Worm (Caenorhabditis elegans) whole organism, L4 larva: ENCODE measurements around the gene str-227.
"Not testable (repeated sequence)": the region's sequence is repeated elsewhere in the genome, so short reads cannot be mapped to it uniquely, and the experiment has no call there.

Experiments used
- F10B5.3 ChIP-seq: sonication (generic microtip); optimal IDR thresholded peaks from 2 replicates; lab custom pipeline; 2016; ENCODE audit warnings: mild to moderate bottlenecking, missing genetic modification characterization, missing compliant biosample characterization
- F37D6.2 ChIP-seq: sonication (generic microtip); optimal IDR thresholded peaks from 2 replicates; lab custom pipeline; 2016; ENCODE audit warnings: mild to moderate bottlenecking, missing genetic modification characterization, missing compliant biosample characterization
- T20F7.1 ChIP-seq: fragments of 200-800 bp; sonication (Bioruptor generic); optimal IDR thresholded peaks from 2 replicates; lab custom pipeline; 2018; ENCODE audit warnings: mild to moderate bottlenecking, missing genetic modification characterization, missing compliant biosample characterization
- Y75B8A.6 ChIP-seq: fragments of 200-800 bp; sonication (Bioruptor generic); IDR thresholded peaks from 2 replicates; pipeline ENCODE4 v1.3.6; 2022; ENCODE audit warnings: missing genetic modification reagents, missing genetic modification characterization, missing compliant biosample characterization
- ZK337.2 ChIP-seq: fragments of 200-800 bp; sonication (Bioruptor generic); IDR thresholded peaks from 2 replicates; pipeline ENCODE4 v1.3.6; 2022; ENCODE audit warnings: missing genetic modification reagents, missing genetic modification characterization, missing compliant biosample characterization
- aha-1 ChIP-seq: fragments of 150-350 bp; peaks from one replicate; lab custom pipeline; 2014; ENCODE audit warnings: missing biosample characterization, missing genetic modification characterization
- attf-4 ChIP-seq: sonication (generic microtip); optimal IDR thresholded peaks from 3 replicates; lab custom pipeline; 2017; ENCODE audit warnings: missing biosample characterization, missing genetic modification characterization
- ceh-20 ChIP-seq: fragments of 200-800 bp; sonication (Bioruptor generic); IDR thresholded peaks from 2 replicates; pipeline ENCODE4 v1.3.6; 2022; ENCODE audit warnings: missing genetic modification reagents, missing genetic modification characterization, missing compliant biosample characterization
- ceh-62 ChIP-seq: sonication (generic microtip); optimal IDR thresholded peaks from 2 replicates; lab custom pipeline; 2017; ENCODE audit warnings: missing biosample characterization, missing genetic modification characterization
- daf-16 ChIP-seq, 3 experiments: sonication (generic microtip); optimal IDR thresholded peaks; 2 replicates each; lab custom pipeline; 2016 to 2017; ENCODE audit warnings: missing genetic modification characterization in 3 of 3, missing genetic modification reagents in 3 of 3, mild to moderate bottlenecking in 2 of 3, missing compliant biosample characterization in 2 of 3, missing biosample characterization in 1 of 3, moderate library complexity in 1 of 3
- daf-8 ChIP-seq: fragments of 200-800 bp; sonication (Bioruptor generic); IDR thresholded peaks from 2 replicates; pipeline ENCODE4 v1.3.6; 2022; ENCODE audit warnings: missing genetic modification characterization, missing compliant biosample characterization
- dmd-6 ChIP-seq: fragments of 200-800 bp; sonication (Bioruptor generic); IDR thresholded peaks from 2 replicates; pipeline ENCODE4 v1.3.6; 2022; ENCODE audit warnings: missing genetic modification reagents, missing genetic modification characterization, missing compliant biosample characterization
- dmd-9 ChIP-seq: fragments of 200-800 bp; sonication (Bioruptor generic); IDR thresholded peaks from 2 replicates; pipeline ENCODE4 v1.3.6; 2022; ENCODE audit warnings: missing genetic modification reagents, missing genetic modification characterization, missing compliant biosample characterization
- dpl-1 ChIP-seq: fragments of 150-350 bp; optimal IDR thresholded peaks from 2 replicates; lab custom pipeline; 2014; ENCODE audit warnings: missing biosample characterization, missing genetic modification reagents, missing genetic modification characterization
- dve-1 ChIP-seq: sonication (generic microtip); optimal IDR thresholded peaks from 2 replicates; lab custom pipeline; 2017; ENCODE audit warnings: antibody characterized with exemption, mild to moderate bottlenecking, missing genetic modification characterization, missing compliant biosample characterization; ENCODE audit not compliant: insufficient read depth
- hlh-11 ChIP-seq: fragments of 200-800 bp; sonication (Bioruptor generic); optimal IDR thresholded peaks from 2 replicates; lab custom pipeline; 2018; ENCODE audit warnings: mild to moderate bottlenecking, missing genetic modification characterization, missing compliant biosample characterization
- hlh-30 ChIP-seq: sonication (generic microtip); optimal IDR thresholded peaks from 2 replicates; lab custom pipeline; 2017; ENCODE audit warnings: antibody characterized with exemption, mild to moderate bottlenecking, missing genetic modification characterization, missing compliant biosample characterization; ENCODE audit not compliant: insufficient read depth
- lin-1 ChIP-seq: fragments of 200-800 bp; sonication (Bioruptor generic); IDR thresholded peaks from 2 replicates; pipeline ENCODE4 v1.3.6; 2022; ENCODE audit warnings: missing genetic modification reagents, missing genetic modification characterization, missing compliant biosample characterization
- lin-39 ChIP-seq: fragments of 150-350 bp; optimal IDR thresholded peaks from 2 replicates; lab custom pipeline; 2014; ENCODE audit warnings: missing biosample characterization, missing genetic modification reagents, missing genetic modification characterization
- lir-3 ChIP-seq: sonication (generic microtip); optimal IDR thresholded peaks from 2 replicates; lab custom pipeline; 2016; ENCODE audit warnings: mild to moderate bottlenecking, missing genetic modification characterization, missing compliant biosample characterization
- lsy-2 ChIP-seq, 2 experiments: fragments of 150-350 bp in 1 of 2; sonication (generic microtip) in 1 of 2; optimal IDR thresholded peaks; 2 replicates each; lab custom pipeline; 2014 to 2017; ENCODE audit warnings: missing biosample characterization in 2 of 2, missing genetic modification characterization in 2 of 2
- madf-5 ChIP-seq, 2 experiments: fragments of 200-800 bp; sonication (Bioruptor generic); IDR thresholded peaks; 2 replicates each; pipeline ENCODE4 v1.3.6; 2022; ENCODE audit warnings: missing compliant biosample characterization in 2 of 2, missing genetic modification characterization in 2 of 2
- mdl-1 ChIP-seq, 2 experiments: fragments of 150-350 bp in 1 of 2; sonication (generic microtip) in 1 of 2; optimal IDR thresholded peaks; 2 replicates each; lab custom pipeline; 2014 to 2017; ENCODE audit warnings: missing biosample characterization in 2 of 2, missing genetic modification characterization in 2 of 2
- mdt-29 ChIP-seq: fragments of 200-800 bp; sonication (Bioruptor generic); IDR thresholded peaks from 2 replicates; pipeline ENCODE4 v1.3.6; 2022; ENCODE audit warnings: missing genetic modification reagents, missing genetic modification characterization, missing compliant biosample characterization
- mep-1 ChIP-seq: fragments of 150-350 bp; sonication (generic microtip); optimal IDR thresholded peaks from 3 replicates; lab custom pipeline; 2014; ENCODE audit warnings: missing biosample characterization, missing genetic modification characterization
- nhr-102 ChIP-seq: sonication (generic microtip); optimal IDR thresholded peaks from 2 replicates; lab custom pipeline; 2016; ENCODE audit warnings: mild to moderate bottlenecking, missing genetic modification characterization, moderate library complexity, missing compliant biosample characterization
- nhr-111 ChIP-seq: fragments of 200-800 bp; sonication (Bioruptor generic); optimal IDR thresholded peaks from 2 replicates; lab custom pipeline; 2018; ENCODE audit warnings: mild to moderate bottlenecking, missing genetic modification characterization, missing compliant biosample characterization
- nhr-28 ChIP-seq: fragments of 150-350 bp; optimal IDR thresholded peaks from 2 replicates; lab custom pipeline; 2014; ENCODE audit warnings: missing biosample characterization, missing genetic modification characterization
- nhr-41 ChIP-seq: fragments of 200-800 bp; sonication (Bioruptor generic); IDR thresholded peaks from 2 replicates; pipeline ENCODE4 v1.3.6; 2022; ENCODE audit warnings: missing genetic modification reagents, missing genetic modification characterization, missing compliant biosample characterization
- nhr-48 ChIP-seq: sonication (generic microtip); optimal IDR thresholded peaks from 2 replicates; lab custom pipeline; 2016; ENCODE audit warnings: mild to moderate bottlenecking, missing genetic modification characterization, missing compliant biosample characterization
- nhr-76 ChIP-seq: fragments of 150-350 bp; optimal IDR thresholded peaks from 2 replicates; lab custom pipeline; 2014; ENCODE audit warnings: missing biosample characterization, missing genetic modification characterization
- nhr-77 ChIP-seq: fragments of 150-350 bp; optimal IDR thresholded peaks from 2 replicates; lab custom pipeline; 2014; ENCODE audit warnings: missing biosample characterization, missing genetic modification characterization
- pha-4 ChIP-seq, 2 experiments: fragments of 150-350 bp in 1 of 2; fragments of 200-800 bp in 1 of 2; sonication (Bioruptor generic) in 1 of 2; IDR thresholded peaks in 1 of 2; optimal IDR thresholded peaks in 1 of 2; 2 replicates each; pipeline versions ENCODE4 v1.3.6 to Lab custom; 2014 to 2022; ENCODE audit warnings: missing genetic modification characterization in 2 of 2, missing genetic modification reagents in 2 of 2, missing biosample characterization in 1 of 2, missing compliant biosample characterization in 1 of 2
- php-3 ChIP-seq: fragments of 200-800 bp; sonication (Bioruptor generic); IDR thresholded peaks from 2 replicates; pipeline ENCODE4 v1.3.6; 2022; ENCODE audit warnings: missing genetic modification reagents, missing genetic modification characterization, missing compliant biosample characterization
- pqm-1 ChIP-seq: sonication (generic microtip); optimal IDR thresholded peaks from 2 replicates; lab custom pipeline; 2017; ENCODE audit warnings: missing biosample characterization, missing genetic modification characterization
- rbr-2 ChIP-seq: sonication (generic microtip); optimal IDR thresholded peaks from 2 replicates; lab custom pipeline; 2016; ENCODE audit warnings: missing genotype, missing genetic modification characterization, missing compliant biosample characterization
- sdz-12 ChIP-seq: fragments of 200-800 bp; sonication (Bioruptor generic); optimal IDR thresholded peaks from 2 replicates; lab custom pipeline; 2018; ENCODE audit warnings: mild to moderate bottlenecking, missing genetic modification characterization, missing compliant biosample characterization
- spr-1 ChIP-seq: sonication (generic microtip); optimal IDR thresholded peaks from 2 replicates; lab custom pipeline; 2016; ENCODE audit warnings: mild to moderate bottlenecking, missing genetic modification characterization, missing compliant biosample characterization
- tag-97 ChIP-seq: fragments of 200-800 bp; sonication (Bioruptor generic); IDR thresholded peaks from 2 replicates; pipeline ENCODE4 v1.3.6; 2022; ENCODE audit warnings: missing genetic modification characterization, missing compliant biosample characterization
- tra-1 ChIP-seq: fragments of 200-800 bp; sonication (Bioruptor generic); IDR thresholded peaks from 2 replicates; pipeline ENCODE4 v1.3.6; 2022; ENCODE audit warnings: missing genetic modification reagents, missing genetic modification characterization, missing compliant biosample characterization
- unc-62 ChIP-seq, 3 experiments: fragments of 150-350 bp in 1 of 3; sonication (generic microtip); optimal IDR thresholded peaks in 2 of 3; peaks in 1 of 3; 1 replicate in 1 of 3; 2 replicates in 2 of 3; lab custom pipeline; 2014 to 2017; ENCODE audit warnings: missing biosample characterization in 3 of 3, missing genetic modification characterization in 3 of 3, missing genetic modification reagents in 3 of 3, missing genotype in 1 of 3
- ztf-11 ChIP-seq: fragments of 150-350 bp; optimal IDR thresholded peaks from 2 replicates; lab custom pipeline; 2014; ENCODE audit warnings: missing biosample characterization, missing genetic modification characterization

Gene str-227

DNA sequence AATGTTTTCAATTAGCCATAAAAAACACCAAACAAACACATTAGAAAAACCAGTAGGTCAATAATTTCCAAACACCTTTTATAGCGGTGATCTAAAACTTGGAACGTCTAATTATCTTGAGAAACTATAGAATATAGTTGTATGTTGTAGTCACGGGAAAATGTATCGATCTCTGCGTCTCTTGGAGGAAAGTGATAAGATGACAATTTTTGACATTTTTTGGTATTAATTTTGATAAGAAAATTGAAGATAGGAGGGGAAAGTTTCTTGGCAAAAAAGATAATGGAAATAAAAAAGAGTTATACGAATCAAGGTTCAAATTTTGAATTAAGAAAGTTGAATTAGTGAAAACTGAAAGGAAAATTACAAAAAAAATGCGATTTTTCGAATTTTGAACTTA lies 12.2 kb upstream of the str-227 start:
- TF ChIP-seq mdl-1 (tag; optimal IDR thresholded peaks at IDR 0.05; lab: Kevin White, UChicago) (peak in 1 of 2 experiments; percentile 44), daf-8 (GFP tag; lab: Robert Waterston, UW) (no peak), pha-4 (GFP tag; IDR thresholded peaks at IDR 0.05; lab: Robert Waterston, UW) (no peak), pha-4 (tag; optimal IDR thresholded peaks at IDR 0.05; lab: Kevin White, UChicago) (no peak), php-3 (peak; percentile 79; the same call in 1 of the 2 replicates), hlh-30 (tag; lab: Kevin White, UChicago) (peak; percentile 69), lin-1 (peak; percentile 55; the same call in 1 of the 2 replicates), T20F7.1 (peak; percentile 72), nhr-77 (tag; lab: Kevin White, UChicago) (peak; percentile 78), mdt-29 (GFP tag; lab: Robert Waterston, UW) (no peak), dmd-6 (peak; percentile 98), nhr-48 (tag; lab: Kevin White, UChicago) (peak; percentile 63), nhr-28 (tag; lab: Kevin White, UChicago) (peak; percentile 100), nhr-41 (GFP tag; lab: Robert Waterston, UW) (0 out of 2 replicates have a peak, but pooled peaks have one; percentile 22), rbr-2 (tag; lab: Kevin White, UChicago) (no peak), dpl-1 (GFP tag; lab: Kevin White, UChicago) (no peak), daf-16 (GFP tag; optimal IDR thresholded peaks at IDR 0.05; lab: Kevin White, UChicago) (peak in 1 of 2 experiments; percentile 47), daf-16 (tag; optimal IDR thresholded peaks at IDR 0.05; lab: Kevin White, UChicago) (peak; percentile 82), dve-1 (peak; percentile 89), aha-1 (no peak), hlh-11 (peak; percentile 77), sdz-12 (GFP tag; lab: Kevin White, UChicago) (no peak), pqm-1 (tag; lab: Kevin White, UChicago) (peak; percentile 78), tra-1 (GFP tag; lab: Robert Waterston, UW) (peak; percentile 60; the same call in 1 of the 2 replicates)

DNA sequence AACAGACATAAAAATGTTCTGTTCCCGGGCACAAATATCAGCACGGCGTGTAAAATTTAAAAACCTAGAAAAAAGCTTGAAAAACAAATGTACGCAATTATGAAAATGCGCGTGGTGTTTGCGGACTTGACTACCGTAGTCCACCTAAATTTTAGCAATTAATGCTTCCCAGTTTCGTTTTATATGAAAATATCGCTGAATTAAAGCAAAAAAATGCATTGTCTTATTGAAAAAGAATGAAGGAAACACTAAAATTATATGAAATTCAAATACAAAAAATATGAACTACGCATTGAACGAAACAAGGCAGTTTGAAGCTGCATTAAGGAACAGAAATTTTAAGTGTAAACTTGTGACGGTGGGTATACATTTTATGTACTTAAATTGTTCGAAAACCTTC lies 11.7 kb upstream of the str-227 start, which contains the start of gene ugt-64:
Gene ugt-64, minus strand, starts transcription at position 101 of the 400 bp plus-strand sequence.
- not testable (repeated sequence) for TF ChIP-seq lsy-2 (tag; optimal IDR thresholded peaks at IDR 0.05; lab: Kevin White, UChicago); nhr-28 (tag; lab: Kevin White, UChicago); nhr-102 (tag; lab: Kevin White, UChicago)
- TF ChIP-seq, all 104 proteins: peak for 0; not testable (repeated sequence) for 104

- TF ChIP-seq nhr-111 (GFP tag; lab: Kevin White, UChicago): no peak
- peak in 1 of 2 experiments; percentile 93 for TF ChIP-seq unc-62 (GFP tag; optimal IDR thresholded peaks at IDR 0.05 in 1 of 2; lab: Kevin White, UChicago)
- TF ChIP-seq unc-62 (tag; optimal IDR thresholded peaks at IDR 0.05; lab: Kevin White, UChicago): no peak
Measured at ce11 chrV:3507691-3508090, 10.3 kb upstream of the str-227 start, which contains the start of gene str-225. Gene str-225, plus strand, starts transcription at chrV:3507822.

- TF ChIP-seq aha-1: peak; percentile 42
- TF ChIP-seq ztf-11 (tag; lab: Kevin White, UChicago): no peak
Measured at ce11 chrV:3509878-3510277, 8.1 kb upstream of the str-227 start, which contains the start of gene str-228. Gene str-228, plus strand, starts transcription at chrV:3510178.

DNA sequence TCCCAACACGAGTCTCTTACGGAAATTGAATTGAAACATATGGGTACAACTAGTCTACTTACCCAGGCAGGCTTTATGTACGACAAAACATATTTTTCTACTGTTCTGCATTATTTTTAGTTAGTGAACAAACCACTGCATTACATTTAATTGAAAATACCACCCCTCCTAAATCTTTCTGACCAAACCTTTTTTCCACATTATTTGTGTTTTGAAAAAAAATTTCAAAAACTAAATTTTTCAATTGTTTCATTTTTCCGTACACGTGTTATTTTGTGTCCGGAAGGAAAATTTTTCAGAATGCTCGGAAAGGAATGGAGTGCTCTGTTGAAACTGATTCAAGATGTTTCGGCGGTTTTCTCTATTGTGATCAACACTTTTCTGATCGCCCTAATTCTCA lies 5.6 kb upstream of the str-227 start, which contains the start of gene str-226:
Gene str-226, plus strand, starts transcription at position 301 of the 400 bp plus-strand sequence.
- no peak for TF ChIP-seq F37D6.2 (tag; lab: Kevin White, UChicago)
- no peak for TF ChIP-seq attf-4 (tag; lab: Kevin White, UChicago)
- TF ChIP-seq unc-62 (GFP tag; optimal IDR thresholded peaks at IDR 0.05 in 1 of 2; lab: Kevin White, UChicago): no peak
- no peak for TF ChIP-seq unc-62 (tag; optimal IDR thresholded peaks at IDR 0.05; lab: Kevin White, UChicago)
- no peak for TF ChIP-seq nhr-76 (tag; lab: Kevin White, UChicago)
- TF ChIP-seq Y75B8A.6 (GFP tag; lab: Robert Waterston, UW): no peak
- TF ChIP-seq dmd-9 (GFP tag; lab: Robert Waterston, UW): no peak
- TF ChIP-seq spr-1 (tag; lab: Kevin White, UChicago): no peak
- TF ChIP-seq tag-97 (GFP tag; lab: Robert Waterston, UW): no peak
- TF ChIP-seq ceh-62: no peak
- no peak for TF ChIP-seq ceh-20 (GFP tag; lab: Robert Waterston, UW)
- TF ChIP-seq ZK337.2 (GFP tag; lab: Robert Waterston, UW): no peak
- TF ChIP-seq lin-39 (tag; lab: Kevin White, UChicago): no peak
- TF ChIP-seq mep-1 (tag; lab: Kevin White, UChicago): no peak
- no peak for TF ChIP-seq F10B5.3 (tag; lab: Kevin White, UChicago)
- no peak for TF ChIP-seq nhr-111 (GFP tag; lab: Kevin White, UChicago)
- TF ChIP-seq lir-3 (tag; lab: Kevin White, UChicago): no peak
- TF ChIP-seq nhr-41 (GFP tag; lab: Robert Waterston, UW): no peak
- TF ChIP-seq T20F7.1: no peak
- no peak for TF ChIP-seq madf-5 (GFP tag; IDR thresholded peaks at IDR 0.05; lab: Robert Waterston, UW)
